Fruit fly (Drosophila melanogaster) whole organism, embryonic: Measurements from ENCODE around the gene Gr61a.

Experiments
- Adf1 ChIP-seq: fragments of 200-800 bp; sonication (Bioruptor generic); IDR thresholded peaks from 2 replicates; pipeline ENCODE4 v1.3.6; 2022; ENCODE audit warnings: missing biosample characterization, missing genetic modification characterization
- CG10565 ChIP-seq: fragments of 200-800 bp; sonication (Bioruptor generic); optimal IDR thresholded peaks from 3 replicates; lab custom pipeline; 2016; ENCODE audit warnings: missing biosample characterization, mild to moderate bottlenecking, missing genetic modification characterization
- CG10959 ChIP-seq: fragments of 200-800 bp; sonication (Bioruptor generic); IDR thresholded peaks from 2 replicates; pipeline ENCODE4 v1.3.6; 2022; ENCODE audit warnings: missing biosample characterization, missing genetic modification characterization
- CG11504 ChIP-seq: fragments of 200-800 bp; sonication (Bioruptor generic); optimal IDR thresholded peaks from 3 replicates; lab custom pipeline; 2019; ENCODE audit warnings: missing biosample characterization, mild to moderate bottlenecking, missing genetic modification characterization, moderate library complexity
- CG12071 ChIP-seq: fragments of 200-800 bp; sonication (Bioruptor generic); optimal IDR thresholded peaks from 3 replicates; lab custom pipeline; 2018; ENCODE audit warnings: missing biosample characterization, mild to moderate bottlenecking, missing genetic modification characterization
- CG12219 ChIP-seq: fragments of 200-800 bp; sonication (Bioruptor generic); optimal IDR thresholded peaks from 3 replicates; lab custom pipeline; 2018; ENCODE audit warnings: missing biosample characterization, mild to moderate bottlenecking, missing genetic modification characterization
- CG12236 ChIP-seq: fragments of 200-800 bp; sonication (Bioruptor generic); optimal IDR thresholded peaks from 2 replicates; lab custom pipeline; 2016; ENCODE audit warnings: missing biosample characterization, missing genetic modification characterization
- CG16815 ChIP-seq: fragments of 200-800 bp; sonication (Bioruptor generic); optimal IDR thresholded peaks from 3 replicates; lab custom pipeline; 2017; ENCODE audit warnings: missing biosample characterization, mild to moderate bottlenecking, missing genetic modification characterization
- CG17802 ChIP-seq: fragments of 200-800 bp; sonication (Bioruptor generic); optimal IDR thresholded peaks from 2 replicates; lab custom pipeline; 2018; ENCODE audit warnings: missing biosample characterization, mild to moderate bottlenecking, missing genetic modification characterization, moderate library complexity
- CG2116 ChIP-seq: fragments of 200-800 bp; sonication (Bioruptor generic); optimal IDR thresholded peaks from 3 replicates; lab custom pipeline; 2018; ENCODE audit warnings: missing biosample characterization, mild to moderate bottlenecking, missing genetic modification characterization
- CG2678 ChIP-seq: fragments of 200-800 bp; sonication (Bioruptor generic); optimal IDR thresholded peaks from 3 replicates; lab custom pipeline; 2019; ENCODE audit warnings: missing biosample characterization, mild to moderate bottlenecking, missing genetic modification characterization, moderate library complexity
- CG2875 ChIP-seq: fragments of 200-800 bp; sonication (Bioruptor generic); optimal IDR thresholded peaks from 2 replicates; lab custom pipeline; 2017; ENCODE audit warnings: missing biosample characterization, mild to moderate bottlenecking, missing genetic modification characterization, missing genetic modification reagents
- CG34376 ChIP-seq: fragments of 200-800 bp; sonication (Bioruptor generic); optimal IDR thresholded peaks from 2 replicates; lab custom pipeline; 2018; ENCODE audit warnings: missing biosample characterization, mild to moderate bottlenecking, missing genetic modification characterization
- CG4730 ChIP-seq: fragments of 200-800 bp; sonication (Bioruptor generic); IDR thresholded peaks from 2 replicates; pipeline ENCODE4 v1.3.6; 2022; ENCODE audit warnings: missing biosample characterization, missing genetic modification characterization
- CG5953 ChIP-seq: fragments of 200-800 bp; sonication (Bioruptor generic); IDR thresholded peaks from 2 replicates; pipeline ENCODE4 v1.3.6; 2022; ENCODE audit warnings: missing biosample characterization, missing genetic modification characterization
- CG7745 ChIP-seq: fragments of 200-800 bp; sonication (Bioruptor generic); optimal IDR thresholded peaks from 2 replicates; lab custom pipeline; 2018; ENCODE audit warnings: missing biosample characterization, mild to moderate bottlenecking, missing genetic modification characterization, moderate library complexity
- CG7987 ChIP-seq: fragments of 200-800 bp; sonication (Bioruptor generic); optimal IDR thresholded peaks from 2 replicates; lab custom pipeline; 2018; ENCODE audit warnings: missing biosample characterization, mild to moderate bottlenecking, missing genetic modification characterization, moderate library complexity
- CG8089 ChIP-seq: fragments of 200-800 bp; sonication (Bioruptor generic); optimal IDR thresholded peaks from 3 replicates; lab custom pipeline; 2016; ENCODE audit warnings: missing biosample characterization, missing genetic modification characterization
- CTCF ChIP-seq: fragments of 200-800 bp; sonication (Bioruptor generic); optimal IDR thresholded peaks from 2 replicates; lab custom pipeline; 2017; ENCODE audit warnings: missing biosample characterization, mild to moderate bottlenecking, missing genetic modification characterization, moderate library complexity
- Dref ChIP-seq: fragments of 200-800 bp; sonication (Bioruptor generic); IDR thresholded peaks from 2 replicates; pipeline ENCODE4 v1.3.6; 2022; ENCODE audit warnings: missing biosample characterization, missing genetic modification characterization
- HLH4C ChIP-seq: fragments of 200-800 bp; sonication (Bioruptor generic); IDR thresholded peaks from 3 replicates; pipeline ENCODE4 v1.3.6; 2022; ENCODE audit warnings: missing biosample characterization, missing genetic modification characterization; ENCODE audit not compliant: partially characterized antibody
- Hand ChIP-seq: fragments of 200-800 bp; sonication (Bioruptor generic); optimal IDR thresholded peaks from 2 replicates; lab custom pipeline; 2017; ENCODE audit warnings: mild to moderate bottlenecking, missing biosample characterization, missing genetic modification reagents, missing genetic modification characterization
- Max ChIP-seq: fragments of 200-800 bp; sonication (Bioruptor generic); optimal IDR thresholded peaks from 2 replicates; lab custom pipeline; 2016; ENCODE audit warnings: missing biosample characterization, mild to moderate bottlenecking, missing genetic modification characterization
- Med ChIP-seq: fragments of 200-800 bp; sonication (Bioruptor generic); peaks from one replicate; lab custom pipeline; 2016; ENCODE audit warnings: missing biosample characterization, missing genetic modification characterization, mild to moderate bottlenecking, inconsistent platforms, moderate library complexity
- Meics ChIP-seq: fragments of 200-800 bp; sonication (Bioruptor generic); optimal IDR thresholded peaks from 2 replicates; lab custom pipeline; 2017; ENCODE audit warnings: missing biosample characterization, mild to moderate bottlenecking, missing genetic modification characterization
- Ravus ChIP-seq: fragments of 200-800 bp; sonication (Bioruptor generic); IDR thresholded peaks from 2 replicates; pipeline ENCODE4 v1.3.6; 2022; ENCODE audit warnings: missing biosample characterization, missing genetic modification characterization
- Rfx ChIP-seq: fragments of 200-800 bp; sonication (Bioruptor generic); IDR thresholded peaks from 2 replicates; pipeline ENCODE4 v1.3.6; 2022; ENCODE audit warnings: missing biosample characterization, missing genetic modification characterization
- Sry-β ChIP-seq: fragments of 200-800 bp; sonication (Bioruptor generic); optimal IDR thresholded peaks from 2 replicates; lab custom pipeline; 2018; ENCODE audit warnings: missing biosample characterization, mild to moderate bottlenecking, missing genetic modification characterization, moderate library complexity
- Trl ChIP-seq, 3 experiments: fragments of >200 bp in 2 of 3; fragments of 200-800 bp in 1 of 3; sonication (Bioruptor generic) in 1 of 3; optimal IDR thresholded peaks; 2 replicates in 1 of 3; 3 replicates in 2 of 3; lab custom pipeline; 2016 to 2017; ENCODE audit warnings: missing biosample characterization in 1 of 3, missing genetic modification characterization in 1 of 3
- YL-1 ChIP-seq: fragments of 200-800 bp; sonication (Bioruptor generic); optimal IDR thresholded peaks from 3 replicates; lab custom pipeline; 2017; ENCODE audit warnings: missing biosample characterization, mild to moderate bottlenecking, missing genetic modification characterization
- cas ChIP-seq: fragments of 200-800 bp; sonication (Bioruptor generic); IDR thresholded peaks from 2 replicates; pipeline ENCODE4 v1.3.6; 2022; ENCODE audit warnings: missing biosample characterization, missing genetic modification characterization
- crc ChIP-seq: fragments of 200-800 bp; sonication (Bioruptor generic); optimal IDR thresholded peaks from 2 replicates; lab custom pipeline; 2016; ENCODE audit warnings: missing biosample characterization, missing genetic modification characterization
- croc ChIP-seq: fragments of 200-800 bp; sonication (Bioruptor generic); conservative IDR thresholded peaks from 3 replicates; pipeline ENCODE4 v1.3.6; 2022; ENCODE audit warnings: missing biosample characterization, missing genetic modification characterization
- ems ChIP-seq: fragments of 200-800 bp; sonication (Bioruptor generic); optimal IDR thresholded peaks from 3 replicates; lab custom pipeline; 2016; ENCODE audit warnings: missing biosample characterization, missing genetic modification characterization
- fu2 ChIP-seq: fragments of 200-800 bp; sonication (Bioruptor generic); optimal IDR thresholded peaks from 2 replicates; lab custom pipeline; 2016; ENCODE audit warnings: missing biosample characterization, missing genetic modification characterization
- gce ChIP-seq: fragments of 200-800 bp; sonication (Bioruptor generic); IDR thresholded peaks from 3 replicates; pipeline ENCODE4 v1.3.6; 2022; ENCODE audit warnings: missing biosample characterization, missing genetic modification characterization
- gcm ChIP-seq: fragments of 200-800 bp; sonication (Bioruptor generic); optimal IDR thresholded peaks from 2 replicates; lab custom pipeline; 2019; ENCODE audit warnings: missing biosample characterization, mild to moderate bottlenecking, missing genetic modification characterization, moderate library complexity
- gfzf ChIP-seq: fragments of 200-800 bp; sonication (Bioruptor generic); optimal IDR thresholded peaks from 2 replicates; lab custom pipeline; 2016; ENCODE audit warnings: missing biosample characterization, mild to moderate bottlenecking, missing genetic modification characterization, moderate library complexity
- ham ChIP-seq: fragments of 200-800 bp; sonication (Bioruptor generic); IDR thresholded peaks from 2 replicates; pipeline ENCODE4 v1.3.6; 2022; ENCODE audit warnings: missing biosample characterization, missing genetic modification characterization
- kah ChIP-seq: fragments of 200-800 bp; sonication (Bioruptor generic); optimal IDR thresholded peaks from 2 replicates; lab custom pipeline; 2018; ENCODE audit warnings: missing biosample characterization, mild to moderate bottlenecking, missing genetic modification characterization
- mirr ChIP-seq: fragments of 200-800 bp; sonication (Bioruptor generic); optimal IDR thresholded peaks from 3 replicates; lab custom pipeline; 2018; ENCODE audit warnings: missing biosample characterization, mild to moderate bottlenecking, missing genetic modification characterization
- pnt ChIP-seq: fragments of 200-800 bp; sonication (Bioruptor generic); optimal IDR thresholded peaks from 3 replicates; lab custom pipeline; 2016; ENCODE audit warnings: missing biosample characterization, missing genetic modification characterization
- psq ChIP-seq: fragments of 200-800 bp; sonication (Bioruptor generic); optimal IDR thresholded peaks from 2 replicates; lab custom pipeline; 2017; ENCODE audit warnings: missing biosample characterization, missing genetic modification characterization
- ro ChIP-seq: fragments of 200-800 bp; sonication (Bioruptor generic); IDR thresholded peaks from 2 replicates; pipeline ENCODE4 v1.3.6; 2022; ENCODE audit warnings: missing biosample characterization, missing genetic modification characterization
- sima ChIP-seq: fragments of 200-800 bp; sonication (Bioruptor generic); optimal IDR thresholded peaks from 2 replicates; lab custom pipeline; 2016; ENCODE audit warnings: missing biosample characterization, missing genetic modification characterization
- slou ChIP-seq: fragments of 200-800 bp; sonication (Bioruptor generic); optimal IDR thresholded peaks from 3 replicates; lab custom pipeline; 2016; ENCODE audit warnings: missing biosample characterization, missing genetic modification characterization
- sob ChIP-seq: fragments of 200-800 bp; sonication (Bioruptor generic); IDR thresholded peaks from 2 replicates; pipeline ENCODE4 v1.3.6; 2022; ENCODE audit warnings: missing biosample characterization, missing genetic modification characterization
- trh ChIP-seq: fragments of 200-800 bp; sonication (Bioruptor generic); optimal IDR thresholded peaks from 2 replicates; lab custom pipeline; 2016; ENCODE audit warnings: missing biosample characterization, missing genetic modification characterization
- twi ChIP-seq: fragments of 200-800 bp; optimal IDR thresholded peaks from 2 replicates; lab custom pipeline; 2019; ENCODE audit warnings: missing biosample characterization, mild to moderate bottlenecking, missing genetic modification characterization, moderate library complexity
- vvl ChIP-seq: fragments of 200-800 bp; sonication (Bioruptor generic); IDR thresholded peaks from 2 replicates; pipeline ENCODE4 v1.3.6; 2022; ENCODE audit warnings: missing biosample characterization, missing genetic modification characterization

The Gr61a gene

DNA sequence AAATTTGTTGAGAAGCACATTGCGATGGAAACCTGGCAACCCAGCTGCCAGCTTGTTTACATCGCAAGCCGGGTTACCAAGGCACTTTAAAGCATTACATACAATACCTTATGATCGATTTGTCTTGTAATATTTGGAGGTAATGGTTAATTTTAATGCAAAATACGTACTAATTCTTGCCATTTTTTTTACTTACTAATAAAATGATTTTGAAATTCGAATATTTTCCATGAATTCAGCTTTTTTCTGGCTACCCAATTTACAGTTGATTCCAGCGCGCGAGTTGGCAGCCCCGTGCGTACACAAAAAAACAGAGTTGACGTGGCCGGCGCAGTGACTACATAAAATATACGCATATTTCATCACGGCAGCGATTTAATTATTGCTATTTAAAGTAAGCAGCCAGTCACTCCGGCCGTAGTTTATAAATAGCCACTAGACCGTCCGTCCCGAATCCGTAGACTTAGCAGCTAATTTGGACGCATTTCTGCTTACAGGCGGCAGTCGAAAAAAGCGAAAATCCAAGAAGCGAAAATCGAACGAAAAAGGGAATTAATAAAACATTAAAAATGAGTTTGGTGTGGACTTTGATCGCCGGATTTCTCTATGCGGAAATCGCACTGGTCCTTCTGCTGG is 3.6 kb upstream of the Gr61a start, which contains the start of the genes CG13901 and CG13887 (continued):
- TF ChIP-seq Trl (optimal IDR thresholded peaks at IDR 0.05; lab: Kevin White, UChicago) (no peak), Trl (GFP tag; optimal IDR thresholded peaks at IDR 0.05; lab: Kevin White, UChicago) (peak; percentile 94), CG2116 (GFP tag; lab: Kevin White, UChicago) (peak; percentile 87), Sry-β (GFP tag; lab: Kevin White, UChicago) (peak; percentile 86), CG4730 (GFP tag; lab: Robert Waterston, UW) (peak; percentile 71), CG34376 (GFP tag; lab: Kevin White, UChicago) (peak; percentile 91), kah (GFP tag; lab: Kevin White, UChicago) (peak; percentile 51), Meics (peak; percentile 90), ems (GFP tag; lab: Kevin White, UChicago) (peak; percentile 91), CG17802 (tag; lab: Kevin White, UChicago) (peak; percentile 69), Ravus (peak; percentile 6; the same call in 1 of the 2 replicates), vvl (peak; percentile 94), CG12071 (GFP tag; lab: Kevin White, UChicago) (peak; percentile 62), gfzf (GFP tag; lab: Kevin White, UChicago) (peak; percentile 40), cas (peak; percentile 83), fu2 (GFP tag; lab: Kevin White, UChicago) (peak; percentile 93), gce (GFP tag; lab: Robert Waterston, UW) (peak; percentile 71; the same call in 2 of the 3 replicates), CG12236 (GFP tag; lab: Kevin White, UChicago) (peak; percentile 75), Hand (GFP tag; lab: Kevin White, UChicago) (peak; percentile 65), CG7745 (no peak), ro (GFP tag; lab: Robert Waterston, UW) (no peak), twi (peak; percentile 83), CG5953 (GFP tag; lab: Robert Waterston, UW) (peak; percentile 79), CG8089 (peak; percentile 87), trh (peak; percentile 73), CG2678 (tag; lab: Kevin White, UChicago) (peak; percentile 90), Dref (GFP tag; lab: Robert Waterston, UW) (peak; percentile 40; the same call in 1 of the 2 replicates), Rfx (GFP tag; lab: Robert Waterston, UW) (peak; percentile 94), CG11504 (tag; lab: Kevin White, UChicago) (peak; percentile 91), sima (GFP tag; lab: Kevin White, UChicago) (peak; percentile 7), Adf1 (peak; percentile 72), CG7987 (GFP tag; lab: Kevin White, UChicago) (peak; percentile 84), croc (peak; percentile 81), psq (GFP tag; lab: Kevin White, UChicago) (peak; percentile 80), CTCF (peak; percentile 54), YL-1 (peak; percentile 97), CG16815 (GFP tag; lab: Kevin White, UChicago) (peak; percentile 87), CG10959 (GFP tag; lab: Robert Waterston, UW) (peak; percentile 69), mirr (peak; percentile 50), gcm (peak; percentile 83), slou (GFP tag; lab: Kevin White, UChicago) (peak; percentile 86), CG10565 (GFP tag; lab: Kevin White, UChicago) (peak; percentile 45), Max (GFP tag; lab: Kevin White, UChicago) (peak; percentile 95), HLH4C (0 out of 3 replicates have a peak, but pooled peaks have one; percentile 30), pnt (GFP tag; lab: Kevin White, UChicago) (peak; percentile 93), sob (GFP tag; lab: Robert Waterston, UW) (peak; percentile 91), CG12219 (GFP tag; lab: Kevin White, UChicago) (peak; percentile 79), ham (GFP tag; lab: Robert Waterston, UW) (peak; percentile 76), crc (GFP tag; lab: Kevin White, UChicago) (peak; percentile 79), CG2875 (peak; percentile 73), Med (GFP tag; lab: Kevin White, UChicago) (peak; percentile 97)
